Worm (Caenorhabditis elegans) whole organism, early embryonic: ENCODE measurements around the gene ttr-10.

ENCODE experiments used
- B0310.2 ChIP-seq: sonication (generic microtip); optimal IDR thresholded peaks from 2 replicates; lab custom pipeline; 2016; ENCODE audit warnings: mild to moderate bottlenecking, missing genetic modification characterization, missing compliant biosample characterization
- F13C5.2 ChIP-seq: sonication (generic microtip); optimal IDR thresholded peaks from 2 replicates; lab custom pipeline; 2017; ENCODE audit warnings: mild to moderate bottlenecking, missing genetic modification characterization, inconsistent platforms, missing compliant biosample characterization
- ama-1 ChIP-seq: fragments of 150-350 bp; optimal IDR thresholded peaks from 2 replicates; lab custom pipeline; 2014
- flt-1 ChIP-seq: fragments of 200-800 bp; sonication (Bioruptor generic); IDR thresholded peaks from 2 replicates; pipeline ENCODE4 v1.3.6; 2022; ENCODE audit warnings: missing genetic modification characterization, missing compliant biosample characterization

ce11 chrV:7551821-7552220 lies 1.9 kb downstream of the ttr-10 start, which contains the start of gene F19F10.3:
- TF ChIP-seq ama-1 (lab: Kevin White, UChicago): no peak
- TF ChIP-seq flt-1 (GFP tag; lab: Robert Waterston, UW): no peak
- TF ChIP-seq B0310.2 (tag; lab: Kevin White, UChicago): no peak
- TF ChIP-seq F13C5.2 (tag; lab: Kevin White, UChicago): no peak
